Worm (Caenorhabditis elegans) whole organism, L3 larva: ENCODE measurements around the gene nhr-116.

Source experiments
- ceh-82 ChIP-seq: fragments of 150-350 bp; optimal IDR thresholded peaks from 2 replicates; lab custom pipeline; 2014; ENCODE audit warnings: missing biosample characterization, missing genetic modification characterization
- elt-2 ChIP-seq: sonication (generic microtip); optimal IDR thresholded peaks from 2 replicates; lab custom pipeline; 2016; ENCODE audit warnings: missing genetic modification reagents, mild to moderate bottlenecking, missing genetic modification characterization, missing compliant biosample characterization
- lin-39 ChIP-seq: fragments of 150-350 bp; optimal IDR thresholded peaks from 2 replicates; lab custom pipeline; 2018; ENCODE audit warnings: missing biosample characterization, missing genetic modification reagents, missing genetic modification characterization
- nhr-23 ChIP-seq: fragments of 150-350 bp; optimal IDR thresholded peaks from 2 replicates; lab custom pipeline; 2014; ENCODE audit warnings: missing biosample characterization, missing genetic modification reagents, missing genetic modification characterization
- nhr-25 ChIP-seq: sonication (generic microtip); optimal IDR thresholded peaks from 2 replicates; lab custom pipeline; 2017; ENCODE audit warnings: missing biosample characterization, missing genetic modification characterization
- nhr-28 ChIP-seq: fragments of 150-350 bp; optimal IDR thresholded peaks from 2 replicates; lab custom pipeline; 2014; ENCODE audit warnings: missing biosample characterization, missing genetic modification characterization
- nhr-43 ChIP-seq: sonication (generic microtip); optimal IDR thresholded peaks from 2 replicates; lab custom pipeline; 2016; ENCODE audit warnings: mild to moderate bottlenecking, missing genetic modification characterization, missing compliant biosample characterization; ENCODE audit not compliant: poor library complexity, severe bottlenecking
- nhr-77 ChIP-seq: fragments of 150-350 bp; optimal IDR thresholded peaks from 2 replicates; lab custom pipeline; 2014; ENCODE audit warnings: missing biosample characterization, missing genetic modification characterization
- pqm-1 ChIP-seq: fragments of 150-350 bp; optimal IDR thresholded peaks from 2 replicates; lab custom pipeline; 2017; ENCODE audit warnings: missing biosample characterization, missing genetic modification characterization, inconsistent platforms
- tbx-2 ChIP-seq: sonication (generic microtip); optimal IDR thresholded peaks from 2 replicates; lab custom pipeline; 2016; ENCODE audit warnings: mild to moderate bottlenecking, missing genetic modification characterization, missing compliant biosample characterization
- unc-62 ChIP-seq: fragments of 150-350 bp; sonication (generic microtip); optimal IDR thresholded peaks from 4 replicates; lab custom pipeline; 2014; ENCODE audit warnings: missing biosample characterization, missing genetic modification reagents, missing genetic modification characterization
- zag-1 ChIP-seq: fragments of 150-350 bp; optimal IDR thresholded peaks from 2 replicates; lab custom pipeline; 2014; ENCODE audit warnings: missing biosample characterization, missing genetic modification characterization
- ztf-11 ChIP-seq: fragments of 150-350 bp; optimal IDR thresholded peaks from 2 replicates; lab custom pipeline; 2014; ENCODE audit warnings: missing biosample characterization, missing genetic modification characterization

DNA sequence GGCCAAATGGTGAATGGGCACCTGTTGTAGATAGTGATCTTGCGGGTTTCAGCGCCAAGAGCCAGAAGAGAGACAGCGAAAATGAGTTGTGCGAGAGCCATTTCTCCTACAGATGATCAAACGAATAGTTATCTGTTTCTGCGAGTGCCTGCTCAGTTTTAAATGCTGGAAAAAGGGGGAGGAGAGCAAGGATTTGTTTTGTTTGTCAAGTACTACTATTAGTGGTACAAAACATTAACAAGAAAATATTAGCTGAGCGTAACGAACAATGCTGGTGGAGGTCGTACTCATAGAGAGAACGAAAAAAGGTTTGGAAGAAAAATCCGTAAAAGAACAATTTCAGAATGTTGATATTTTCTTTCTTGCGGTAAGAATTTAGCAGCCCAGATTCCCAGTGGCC, 40.6 kb upstream of the nhr-116 start, which contains the start of gene thn-4:
- TF ChIP-seq ztf-11 (tag; lab: Kevin White, UChicago) = no peak
- TF ChIP-seq tbx-2 (tag; lab: Kevin White, UChicago) = no peak
- no peak for TF ChIP-seq pqm-1 (tag; lab: Kevin White, UChicago)
- TF ChIP-seq unc-62 (GFP tag; lab: Kevin White, UChicago) = no peak
- no peak for TF ChIP-seq nhr-77 (tag; lab: Kevin White, UChicago)
- TF ChIP-seq elt-2 (tag; lab: Kevin White, UChicago) = no peak
- TF ChIP-seq nhr-28 (tag; lab: Kevin White, UChicago) = no peak
- no peak for TF ChIP-seq nhr-25
- TF ChIP-seq nhr-23 = no peak
- no peak for TF ChIP-seq ceh-82
- no peak for TF ChIP-seq lin-39 (tag; lab: Kevin White, UChicago)
- TF ChIP-seq zag-1 = no peak
- TF ChIP-seq nhr-43 (tag; lab: Kevin White, UChicago) = no peak
